Worm (Caenorhabditis elegans) whole organism, L2 larva: Measurements from ENCODE around the gene nimk-1.

Experiments used
- C34F6.9 ChIP-seq: fragments of 150-350 bp; optimal IDR thresholded peaks from 2 replicates; lab custom pipeline; 2014; ENCODE audit warnings: missing biosample characterization, missing genetic modification characterization
- R02D3.7 ChIP-seq: fragments of 150-350 bp; optimal IDR thresholded peaks from 2 replicates; lab custom pipeline; 2014; ENCODE audit warnings: missing biosample characterization, missing genetic modification characterization
- Y55F3AM.14 ChIP-seq: fragments of 200-800 bp; sonication (Bioruptor generic); optimal IDR thresholded peaks from 2 replicates; lab custom pipeline; 2018; ENCODE audit warnings: mild to moderate bottlenecking, missing genetic modification characterization, missing compliant biosample characterization
- ZK546.5 ChIP-seq: sonication (generic microtip); optimal IDR thresholded peaks from 2 replicates; lab custom pipeline; 2017; ENCODE audit warnings: missing biosample characterization, missing genetic modification characterization
- alr-1 ChIP-seq: fragments of 150-350 bp; optimal IDR thresholded peaks from 2 replicates; lab custom pipeline; 2014; ENCODE audit warnings: missing biosample characterization, missing genetic modification characterization
- aly-2 ChIP-seq: fragments of 150-350 bp; optimal IDR thresholded peaks from 2 replicates; lab custom pipeline; 2014; ENCODE audit warnings: missing biosample characterization, missing genetic modification characterization
- ama-1 ChIP-seq: fragments of 150-350 bp; optimal IDR thresholded peaks from 2 replicates; lab custom pipeline; 2018; ENCODE audit warnings: inconsistent platforms
- blmp-1 ChIP-seq: sonication (generic microtip); optimal IDR thresholded peaks from 2 replicates; lab custom pipeline; 2017; ENCODE audit warnings: missing genetic modification characterization, mild to moderate bottlenecking, missing compliant biosample characterization, antibody characterized with exemption, moderate library complexity; ENCODE audit not compliant: insufficient read depth
- ceh-16 ChIP-seq: fragments of 150-350 bp; optimal IDR thresholded peaks from 2 replicates; lab custom pipeline; 2014; ENCODE audit warnings: missing biosample characterization, missing genetic modification characterization
- crh-2 ChIP-seq: sonication (generic microtip); optimal IDR thresholded peaks from 2 replicates; lab custom pipeline; 2017; ENCODE audit warnings: missing biosample characterization, missing genetic modification characterization
- dmd-4 ChIP-seq: sonication (generic microtip); optimal IDR thresholded peaks from 2 replicates; lab custom pipeline; 2017; ENCODE audit warnings: missing biosample characterization, missing genetic modification characterization
- egl-27 ChIP-seq: sonication (generic microtip); optimal IDR thresholded peaks from 3 replicates; lab custom pipeline; 2017; ENCODE audit warnings: missing biosample characterization, missing genetic modification reagents, missing genetic modification characterization
- elt-1 ChIP-seq: fragments of 150-350 bp; optimal IDR thresholded peaks from 2 replicates; lab custom pipeline; 2014; ENCODE audit warnings: missing biosample characterization, missing genetic modification characterization
- elt-3 ChIP-seq: sonication (generic microtip); optimal IDR thresholded peaks from 2 replicates; lab custom pipeline; 2017; ENCODE audit warnings: missing biosample characterization, missing genetic modification characterization
- fos-1 ChIP-seq: fragments of 150-350 bp; optimal IDR thresholded peaks from 2 replicates; lab custom pipeline; 2014; ENCODE audit warnings: missing biosample characterization, missing genetic modification characterization
- gmeb-1 ChIP-seq: fragments of 150-350 bp; optimal IDR thresholded peaks from 2 replicates; lab custom pipeline; 2014; ENCODE audit warnings: missing biosample characterization, missing genetic modification characterization
- lin-11 ChIP-seq: fragments of 150-350 bp; sonication (generic microtip); optimal IDR thresholded peaks from 2 replicates; lab custom pipeline; 2014; ENCODE audit warnings: missing biosample characterization, missing genetic modification characterization, inconsistent platforms, mixed read lengths
- lin-39 ChIP-seq: fragments of 150-350 bp; optimal IDR thresholded peaks from 2 replicates; lab custom pipeline; 2014; ENCODE audit warnings: missing biosample characterization, missing genetic modification reagents, missing genetic modification characterization
- lsy-2 ChIP-seq, 2 experiments: fragments of 150-350 bp in 1 of 2; sonication (generic microtip) in 1 of 2; optimal IDR thresholded peaks; 2 replicates each; lab custom pipeline; 2014 to 2017; ENCODE audit warnings: missing biosample characterization in 2 of 2, missing genetic modification characterization in 2 of 2
- mdl-1 ChIP-seq, 2 experiments: fragments of 150-350 bp in 1 of 2; sonication (generic microtip) in 1 of 2; optimal IDR thresholded peaks; 2 replicates each; lab custom pipeline; 2017; ENCODE audit warnings: missing biosample characterization in 2 of 2, missing genetic modification characterization in 2 of 2
- nhr-12 ChIP-seq: fragments of 150-350 bp; optimal IDR thresholded peaks from 2 replicates; lab custom pipeline; 2014; ENCODE audit warnings: missing biosample characterization, missing genetic modification characterization
- nhr-129 ChIP-seq: fragments of 150-350 bp; optimal IDR thresholded peaks from 2 replicates; lab custom pipeline; 2014; ENCODE audit warnings: missing biosample characterization, missing genetic modification characterization
- nhr-21 ChIP-seq: fragments of 150-350 bp; optimal IDR thresholded peaks from 2 replicates; lab custom pipeline; 2014; ENCODE audit warnings: missing biosample characterization, missing genetic modification characterization
- nhr-23 ChIP-seq: fragments of 150-350 bp; optimal IDR thresholded peaks from 2 replicates; lab custom pipeline; 2014; ENCODE audit warnings: missing biosample characterization, missing genetic modification reagents, missing genetic modification characterization
- nhr-237 ChIP-seq: fragments of 150-350 bp; optimal IDR thresholded peaks from 2 replicates; lab custom pipeline; 2014; ENCODE audit warnings: missing biosample characterization, missing genetic modification characterization
- nhr-25 ChIP-seq: fragments of 150-350 bp; sonication (generic microtip); optimal IDR thresholded peaks from 3 replicates; lab custom pipeline; 2014; ENCODE audit warnings: missing biosample characterization, missing genetic modification characterization
- nhr-6 ChIP-seq: fragments of 150-350 bp; optimal IDR thresholded peaks from 2 replicates; lab custom pipeline; 2014; ENCODE audit warnings: missing biosample characterization, missing genetic modification characterization
- sem-4 ChIP-seq: fragments of 150-350 bp; optimal IDR thresholded peaks from 2 replicates; lab custom pipeline; 2014; ENCODE audit warnings: missing biosample characterization, missing genetic modification reagents, missing genetic modification characterization
- skn-1 ChIP-seq: sonication (generic microtip); optimal IDR thresholded peaks from 2 replicates; lab custom pipeline; 2017; ENCODE audit warnings: missing biosample characterization, missing genetic modification characterization
- sma-3 ChIP-seq: sonication (generic microtip); optimal IDR thresholded peaks from 2 replicates; lab custom pipeline; 2016; ENCODE audit warnings: missing genetic modification reagents, missing genetic modification characterization, missing compliant biosample characterization
- sma-9 ChIP-seq, 2 experiments: fragments of 150-350 bp in 1 of 2; sonication (generic microtip) in 1 of 2; optimal IDR thresholded peaks; 2 replicates each; lab custom pipeline; 2014 to 2016; ENCODE audit warnings: missing genetic modification characterization in 2 of 2, mild to moderate bottlenecking in 1 of 2, missing biosample characterization in 1 of 2, missing compliant biosample characterization in 1 of 2, missing genetic modification reagents in 1 of 2, moderate library complexity in 1 of 2
- snpc-4 ChIP-seq: fragments of 150-350 bp; optimal IDR thresholded peaks from 2 replicates; lab custom pipeline; 2014; ENCODE audit warnings: missing biosample characterization, missing genetic modification characterization
- unc-39 ChIP-seq: fragments of 150-350 bp; optimal IDR thresholded peaks from 2 replicates; lab custom pipeline; 2014; ENCODE audit warnings: missing biosample characterization, missing genetic modification characterization
- unc-55 ChIP-seq: fragments of 150-350 bp; sonication (generic microtip); optimal IDR thresholded peaks from 3 replicates; lab custom pipeline; 2014; ENCODE audit warnings: missing biosample characterization, missing genetic modification reagents, missing genetic modification characterization
- unc-62 ChIP-seq: fragments of 150-350 bp; optimal IDR thresholded peaks from 2 replicates; lab custom pipeline; 2014; ENCODE audit warnings: missing biosample characterization, missing genetic modification reagents, missing genetic modification characterization
- zag-1 ChIP-seq: fragments of 150-350 bp; optimal IDR thresholded peaks from 2 replicates; lab custom pipeline; 2014; ENCODE audit warnings: missing biosample characterization, missing genetic modification characterization
- ztf-1 ChIP-seq: fragments of 200-800 bp; sonication (Bioruptor generic); conservative IDR thresholded peaks from 2 replicates; pipeline ENCODE4 v1.3.6; 2022; ENCODE audit warnings: missing genetic modification characterization, missing compliant biosample characterization
- ztf-11 ChIP-seq: sonication (generic microtip); optimal IDR thresholded peaks from 2 replicates; lab custom pipeline; 2017; ENCODE audit warnings: missing biosample characterization, missing genetic modification characterization
- ztf-4 ChIP-seq: fragments of 150-350 bp; optimal IDR thresholded peaks from 2 replicates; lab custom pipeline; 2014; ENCODE audit warnings: missing biosample characterization, missing genetic modification characterization

Gene nimk-1

DNA sequence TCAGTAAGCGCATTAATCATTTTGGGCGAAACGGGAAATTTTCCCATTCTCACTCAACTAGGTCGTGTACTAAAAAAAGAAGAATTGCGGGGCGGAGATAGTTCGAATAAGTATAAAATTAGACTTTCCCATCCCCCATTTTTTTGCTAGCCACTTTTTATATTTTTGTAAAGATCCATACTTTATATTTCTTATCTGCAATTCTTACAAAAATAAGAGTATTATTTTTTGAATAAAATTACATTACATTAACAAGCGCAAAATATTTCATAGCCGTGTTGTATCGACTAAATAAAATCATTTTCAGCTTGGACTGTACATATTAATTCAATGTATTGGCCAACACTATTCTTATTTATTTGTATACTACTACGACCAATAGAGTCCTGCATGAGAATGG is 20.0 kb downstream of the nimk-1 start, which contains the start of gene F49C5.11:
Gene F49C5.11, plus strand, starts transcription at position 301 of the 400 bp plus-strand sequence.
- no peak for TF ChIP-seq skn-1 (tag; lab: Kevin White, UChicago)
- no peak for TF ChIP-seq nhr-237
- TF ChIP-seq Y55F3AM.14 (GFP tag; lab: Kevin White, UChicago), result no peak
- TF ChIP-seq nhr-6 (tag; lab: Kevin White, UChicago), result no peak
- no peak for TF ChIP-seq elt-1 (tag; lab: Kevin White, UChicago)

DNA sequence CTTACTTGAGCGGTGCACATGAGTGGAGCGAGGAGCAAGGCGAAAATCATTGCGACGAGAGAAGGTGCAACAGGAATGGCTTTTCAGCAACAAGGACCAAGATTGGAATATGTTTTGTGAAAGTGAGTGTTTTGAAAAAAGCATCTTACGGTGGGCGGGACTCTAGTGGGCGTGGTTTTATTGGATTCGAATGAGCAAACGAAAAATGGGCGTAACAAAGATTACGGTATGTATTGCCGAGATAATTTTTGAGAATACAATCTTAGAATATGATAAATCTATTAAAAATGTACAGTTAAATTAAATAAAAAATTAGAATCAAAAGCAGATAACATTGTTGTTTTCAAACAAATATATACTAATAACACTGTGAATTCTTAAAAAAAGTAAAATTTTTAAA is 24.7 kb downstream of the nimk-1 start, which contains the start of gene F49C5.12:
Gene F49C5.12, minus strand, starts transcription at position 101 of the 400 bp plus-strand sequence.
- no peak for TF ChIP-seq nhr-6 (tag; lab: Kevin White, UChicago)
- TF ChIP-seq unc-55 (GFP tag; lab: Kevin White, UChicago), result no peak
- no peak for TF ChIP-seq fos-1 (tag; lab: Kevin White, UChicago)
- TF ChIP-seq sem-4 (tag; lab: Kevin White, UChicago), result no peak
- no peak for TF ChIP-seq crh-2 (tag; lab: Kevin White, UChicago)
- no peak for TF ChIP-seq R02D3.7 (tag; lab: Kevin White, UChicago)
- no peak for TF ChIP-seq egl-27 (tag; lab: Kevin White, UChicago)
- no peak for TF ChIP-seq zag-1 (tag; lab: Kevin White, UChicago)
- no peak for TF ChIP-seq mdl-1 (tag; optimal IDR thresholded peaks at IDR 0.05; lab: Kevin White, UChicago)
- no peak for TF ChIP-seq lin-11
- no peak for TF ChIP-seq elt-1 (tag; lab: Kevin White, UChicago)
- TF ChIP-seq gmeb-1 (tag; lab: Kevin White, UChicago), result no peak
- no peak for TF ChIP-seq sma-9 (GFP tag; optimal IDR thresholded peaks at IDR 0.05; lab: Kevin White, UChicago)
- TF ChIP-seq sma-9 (tag; optimal IDR thresholded peaks at IDR 0.05; lab: Kevin White, UChicago), result no peak
- no peak for TF ChIP-seq nhr-25 (tag; lab: Kevin White, UChicago)

DNA sequence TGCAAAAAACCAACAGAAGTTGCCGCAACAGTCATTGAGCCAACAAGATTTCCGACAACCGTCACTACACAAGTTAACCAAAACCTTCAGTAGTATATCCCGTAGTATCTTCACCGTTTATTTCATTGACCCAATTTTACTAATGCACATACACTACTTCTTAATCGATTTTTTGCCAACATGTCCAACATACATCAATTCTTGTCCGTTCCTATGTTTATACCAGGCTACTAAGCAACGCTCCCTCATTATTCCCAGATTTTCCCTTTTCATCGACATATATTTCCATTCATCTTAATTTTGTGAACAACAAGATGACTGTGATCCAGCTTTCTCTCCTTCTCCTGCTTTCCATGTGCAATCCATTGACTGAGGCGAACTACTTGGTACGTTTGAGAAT is 30.3 kb downstream of the nimk-1 start, which contains the start of gene F49C5.7:
Gene F49C5.7, plus strand, starts transcription at position 301 of the 400 bp plus-strand sequence.
- TF ChIP-seq C34F6.9 (tag; lab: Kevin White, UChicago), result no peak
- TF ChIP-seq crh-2 (tag; lab: Kevin White, UChicago), result no peak
- TF ChIP-seq ceh-16 (tag; lab: Kevin White, UChicago), result no peak

DNA sequence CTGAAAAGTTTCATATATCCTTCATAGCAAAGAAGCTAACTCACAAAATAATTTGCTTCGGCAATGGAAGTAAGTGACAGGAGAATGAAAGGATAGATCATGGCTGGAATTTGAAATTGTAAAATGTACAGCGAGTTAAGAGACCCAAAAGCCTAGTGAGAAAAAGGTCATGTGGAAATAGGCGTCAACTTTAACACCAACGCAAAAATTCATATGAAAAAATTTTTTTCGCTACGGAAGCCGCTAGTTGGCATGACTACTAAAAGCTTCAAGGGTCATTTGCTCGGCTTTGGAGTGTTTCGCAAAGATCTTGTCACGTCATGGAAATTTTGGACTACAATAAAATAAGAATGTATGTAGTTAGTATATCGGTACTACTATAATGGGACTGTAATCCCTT is 35.0 kb downstream of the nimk-1 start, which contains the start of gene Y38E10A.1:
Gene Y38E10A.1, minus strand, starts transcription at position 101 of the 400 bp plus-strand sequence.
- TF ChIP-seq unc-39 (tag; lab: Kevin White, UChicago) (no peak), snpc-4 (tag; lab: Kevin White, UChicago) (no peak), ZK546.5 (tag; lab: Kevin White, UChicago) (no peak), nhr-21 (tag; lab: Kevin White, UChicago) (no peak), sma-3 (GFP tag; lab: Kevin White, UChicago) (no peak), ztf-1 (no peak), sma-9 (GFP tag; optimal IDR thresholded peaks at IDR 0.05; lab: Kevin White, UChicago) (no peak), sma-9 (tag; optimal IDR thresholded peaks at IDR 0.05; lab: Kevin White, UChicago) (no peak), zag-1 (tag; lab: Kevin White, UChicago) (no peak), egl-27 (tag; lab: Kevin White, UChicago) (no peak), ztf-4 (tag; lab: Kevin White, UChicago) (no peak), nhr-237 (no peak), nhr-12 (tag; lab: Kevin White, UChicago) (no peak), lin-39 (tag; lab: Kevin White, UChicago) (no peak)

DNA sequence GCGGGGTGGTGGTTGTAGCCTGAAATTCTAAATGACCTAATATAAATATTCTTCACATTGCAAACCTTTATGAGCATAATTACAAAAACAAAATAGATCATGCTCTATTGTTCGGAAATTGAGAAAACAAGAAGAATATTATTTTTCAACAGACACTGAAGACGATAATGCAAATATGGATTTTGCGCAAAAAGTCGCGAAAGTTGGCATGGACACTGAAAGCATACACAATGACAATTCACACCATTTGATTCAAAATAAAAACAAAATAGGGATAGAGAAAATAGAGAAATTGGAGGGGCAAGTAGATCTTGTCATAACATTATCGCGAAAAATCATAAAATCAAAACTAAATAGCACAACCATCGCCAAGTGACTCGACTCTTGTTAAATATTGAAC is 37.2 kb downstream of the nimk-1 start, which contains the start of gene Y38E10A.35:
Gene Y38E10A.35, minus strand, starts transcription at position 101 of the 400 bp plus-strand sequence.
- no peak for TF ChIP-seq unc-62 (GFP tag; lab: Kevin White, UChicago)
- TF ChIP-seq ztf-11 (tag; lab: Kevin White, UChicago), result no peak
- no peak for TF ChIP-seq mdl-1 (tag; optimal IDR thresholded peaks at IDR 0.05; lab: Kevin White, UChicago)
- no peak for TF ChIP-seq fos-1 (tag; lab: Kevin White, UChicago)
- TF ChIP-seq unc-55 (GFP tag; lab: Kevin White, UChicago), result no peak
- no peak for TF ChIP-seq sma-9 (GFP tag; optimal IDR thresholded peaks at IDR 0.05; lab: Kevin White, UChicago)
- no peak for TF ChIP-seq sma-9 (tag; optimal IDR thresholded peaks at IDR 0.05; lab: Kevin White, UChicago)
- TF ChIP-seq aly-2, result no peak
- TF ChIP-seq nhr-6 (tag; lab: Kevin White, UChicago), result no peak
- no peak for TF ChIP-seq lsy-2 (tag; optimal IDR thresholded peaks at IDR 0.05; lab: Kevin White, UChicago)
- no peak for TF ChIP-seq nhr-21 (tag; lab: Kevin White, UChicago)
- no peak for TF ChIP-seq blmp-1 (tag; lab: Kevin White, UChicago)
- no peak for TF ChIP-seq nhr-23
- no peak for TF ChIP-seq elt-3 (tag; lab: Kevin White, UChicago)
- TF ChIP-seq ama-1 (lab: Kevin White, UChicago), result no peak
- TF ChIP-seq dmd-4 (tag; lab: Kevin White, UChicago), result no peak
- no peak for TF ChIP-seq alr-1 (tag; lab: Kevin White, UChicago)
- no peak for TF ChIP-seq egl-27 (tag; lab: Kevin White, UChicago)
- no peak for TF ChIP-seq ceh-16 (tag; lab: Kevin White, UChicago)
- TF ChIP-seq nhr-129, result no peak
